Fruit fly (Drosophila melanogaster): ENCODE results near the gene Nup153.

Nup153 gene

dm6 chrX:16651098-16651497 lies 52.1 kb downstream of the Nup153 start, which contains the start of the genes CG32573 and CG42512:
CG32573 (plus strand) TSS chrX:16651376.
CG42512 (plus strand) TSS chrX:16651376.
- TF ChIP-seq psq (optimal IDR thresholded peaks at IDR 0.05), result no peak
- TF ChIP-seq usp (GFP tag; optimal IDR thresholded peaks at IDR 0.05), result no peak
- TF ChIP-seq EcR (GFP tag; optimal IDR thresholded peaks at IDR 0.05), result no peak
- no peak for TF ChIP-seq pan (optimal IDR thresholded peaks at IDR 0.05)
- TF ChIP-seq CG8478 (optimal IDR thresholded peaks at IDR 0.05), result no peak
- no peak for TF ChIP-seq Dll (optimal IDR thresholded peaks at IDR 0.05)

dm6 chrX:16651625-16652024 lies 52.6 kb downstream of the Nup153 start:
- no peak for TF ChIP-seq CG8478 (optimal IDR thresholded peaks at IDR 0.05)
- TF ChIP-seq EcR (GFP tag; optimal IDR thresholded peaks at IDR 0.05), result no peak
- TF ChIP-seq usp (GFP tag; optimal IDR thresholded peaks at IDR 0.05), result no peak
- TF ChIP-seq Dll (optimal IDR thresholded peaks at IDR 0.05), result no peak
- TF ChIP-seq pan (optimal IDR thresholded peaks at IDR 0.05), result no peak
- no peak for TF ChIP-seq psq (optimal IDR thresholded peaks at IDR 0.05)

- no peak for TF ChIP-seq pan (optimal IDR thresholded peaks at IDR 0.05)
- TF ChIP-seq CG8478 (optimal IDR thresholded peaks at IDR 0.05), result no peak
- TF ChIP-seq Dll (optimal IDR thresholded peaks at IDR 0.05), result no peak
These were observed 55.9 kb downstream of the Nup153 start, which contains the start of the genes Nemp and r for dm6 chrX:16654931-16655409. Nemp (minus strand) TSS chrX:16655015. r (plus strand) TSS chrX:16655359.

dm6 chrX:16655724-16656235 lies 56.7 kb downstream of the Nup153 start:
- TF ChIP-seq EcR (GFP tag; optimal IDR thresholded peaks at IDR 0.05), result no peak
- no peak for TF ChIP-seq pan (optimal IDR thresholded peaks at IDR 0.05)
- TF ChIP-seq usp (GFP tag; optimal IDR thresholded peaks at IDR 0.05), result no peak
- TF ChIP-seq CG8478 (optimal IDR thresholded peaks at IDR 0.05), result no peak
- TF ChIP-seq psq (optimal IDR thresholded peaks at IDR 0.05), result no peak
- TF ChIP-seq Dll (optimal IDR thresholded peaks at IDR 0.05), result no peak

Data from whole organism.